Fruit fly (Drosophila melanogaster) whole organism, embryonic: ENCODE results near the gene Csk.

ENCODE experiments used
- Awh ChIP-seq: fragments of 200-800 bp; sonication (Bioruptor generic); IDR thresholded peaks from 2 replicates; pipeline ENCODE4, ENCODE4 v1.3.6; 2022; ENCODE audit warnings: missing biosample characterization, missing genetic modification characterization
- CG10321 ChIP-seq: fragments of 200-800 bp; sonication (Bioruptor generic); IDR thresholded peaks from 2 replicates; pipeline ENCODE4 v1.3.6; 2022; ENCODE audit warnings: missing biosample characterization, missing genetic modification characterization
- CG11247 ChIP-seq: fragments of 200-800 bp; sonication (Bioruptor generic); IDR thresholded peaks from 2 replicates; pipeline ENCODE4 v1.3.6; 2022; ENCODE audit warnings: missing biosample characterization, missing genetic modification characterization
- CG12391 ChIP-seq: fragments of 200-800 bp; sonication (Bioruptor generic); optimal IDR thresholded peaks from 3 replicates; lab custom pipeline; 2018; ENCODE audit warnings: missing biosample characterization, mild to moderate bottlenecking, missing genetic modification characterization, moderate library complexity
- CG14667 ChIP-seq: fragments of 200-800 bp; sonication (Bioruptor generic); IDR thresholded peaks from 2 replicates; pipeline ENCODE4 v1.3.6; 2022; ENCODE audit warnings: missing biosample characterization, missing genetic modification characterization
- CG14860 ChIP-seq: fragments of 200-800 bp; sonication (Bioruptor generic); IDR thresholded peaks from 3 replicates; pipeline ENCODE4 v1.3.6; 2022; ENCODE audit warnings: missing biosample characterization, missing genetic modification characterization; ENCODE audit not compliant: partially characterized antibody
- CG17361 ChIP-seq: fragments of 200-800 bp; sonication (Bioruptor generic); IDR thresholded peaks from 3 replicates; pipeline ENCODE4 v1.3.6; 2022; ENCODE audit warnings: missing biosample characterization, missing genetic modification characterization
- CG32532 ChIP-seq: fragments of 200-800 bp; sonication (Bioruptor generic); IDR thresholded peaks from 2 replicates; pipeline ENCODE4 v1.3.6; 2022; ENCODE audit warnings: missing biosample characterization, missing genetic modification characterization
- CG33213 ChIP-seq: fragments of 200-800 bp; sonication (Bioruptor generic); optimal IDR thresholded peaks from 3 replicates; lab custom pipeline; 2016; ENCODE audit warnings: missing biosample characterization, missing genetic modification characterization
- CG3407 ChIP-seq: fragments of 200-800 bp; sonication (Bioruptor generic); optimal IDR thresholded peaks from 2 replicates; lab custom pipeline; 2018; ENCODE audit warnings: missing biosample characterization, mild to moderate bottlenecking, missing genetic modification characterization
- CG34422 ChIP-seq: fragments of 200-800 bp; sonication (Bioruptor generic); IDR thresholded peaks from 3 replicates; pipeline ENCODE4 v1.3.6; 2022; ENCODE audit warnings: missing biosample characterization, missing genetic modification characterization
- CG3726 ChIP-seq: fragments of 200-800 bp; sonication (Bioruptor generic); IDR thresholded peaks from 3 replicates; pipeline ENCODE4, ENCODE4 v1.3.6; 2022; ENCODE audit warnings: missing biosample characterization, missing genetic modification characterization
- CG4328 ChIP-seq: fragments of 200-800 bp; sonication (Bioruptor generic); optimal IDR thresholded peaks from 3 replicates; lab custom pipeline; 2017; ENCODE audit warnings: missing biosample characterization, missing genetic modification reagents, missing genetic modification characterization
- CG4617 ChIP-seq: fragments of 200-800 bp; sonication (Bioruptor generic); optimal IDR thresholded peaks from 3 replicates; lab custom pipeline; 2016; ENCODE audit warnings: missing biosample characterization, missing genetic modification characterization, borderline replicate concordance
- CG5180 ChIP-seq: fragments of 200-800 bp; sonication (Bioruptor generic); optimal IDR thresholded peaks from 3 replicates; lab custom pipeline; 2017; ENCODE audit warnings: missing biosample characterization, missing genetic modification characterization, mild to moderate bottlenecking, moderate library complexity, missing genetic modification reagents
- CG5245 ChIP-seq: fragments of 200-800 bp; sonication (Bioruptor generic); optimal IDR thresholded peaks from 3 replicates; lab custom pipeline; 2016; ENCODE audit warnings: missing biosample characterization, missing genetic modification characterization
- CG6175 ChIP-seq: fragments of 200-800 bp; sonication (Bioruptor generic); IDR thresholded peaks from 3 replicates; pipeline ENCODE4 v1.3.6; 2022; ENCODE audit warnings: missing biosample characterization, missing genetic modification characterization
- D19A ChIP-seq: fragments of 200-800 bp; optimal IDR thresholded peaks from 3 replicates; lab custom pipeline; 2019; ENCODE audit warnings: missing biosample characterization, mild to moderate bottlenecking, missing genetic modification characterization, moderate library complexity
- ERR ChIP-seq: fragments of 200-800 bp; sonication (Bioruptor generic); optimal IDR thresholded peaks from 2 replicates; lab custom pipeline; 2016; ENCODE audit warnings: missing biosample characterization, missing genetic modification characterization
- Hand ChIP-seq: fragments of 200-800 bp; sonication (Bioruptor generic); optimal IDR thresholded peaks from 2 replicates; lab custom pipeline; 2017; ENCODE audit warnings: mild to moderate bottlenecking, missing biosample characterization, missing genetic modification reagents, missing genetic modification characterization
- Hr51 ChIP-seq, 2 experiments: fragments of 200-800 bp; sonication (Bioruptor generic); optimal IDR thresholded peaks; 2 replicates in 1 of 2; 3 replicates in 1 of 2; lab custom pipeline; 2016 to 2018; ENCODE audit warnings: missing biosample characterization in 2 of 2, missing genetic modification characterization in 2 of 2, mild to moderate bottlenecking in 1 of 2, moderate library complexity in 1 of 2
- Kr ChIP-seq: fragments of 200-800 bp; sonication (Bioruptor generic); optimal IDR thresholded peaks from 2 replicates; lab custom pipeline; 2017; ENCODE audit warnings: missing biosample characterization, mild to moderate bottlenecking, missing genetic modification characterization
- Mes4 ChIP-seq: fragments of 200-800 bp; sonication (Bioruptor generic); optimal IDR thresholded peaks from 2 replicates; lab custom pipeline; 2016; ENCODE audit warnings: missing biosample characterization, missing genetic modification characterization
- Optix ChIP-seq: fragments of 200-800 bp; sonication (Bioruptor generic); IDR thresholded peaks from 3 replicates; pipeline ENCODE4 v1.3.6; 2022; ENCODE audit warnings: missing biosample characterization, missing genetic modification characterization
- Ptx1 ChIP-seq: fragments of 200-800 bp; sonication (Bioruptor generic); IDR thresholded peaks from 2 replicates; pipeline ENCODE4 v1.3.6; 2022; ENCODE audit warnings: missing biosample characterization, missing genetic modification characterization
- Ssrp ChIP-seq: fragments of 200-800 bp; sonication (Bioruptor generic); optimal IDR thresholded peaks from 2 replicates; lab custom pipeline; 2018; ENCODE audit warnings: missing biosample characterization, mild to moderate bottlenecking, missing genetic modification characterization, moderate library complexity
- Usf ChIP-seq: fragments of 200-800 bp; sonication (Bioruptor generic); optimal IDR thresholded peaks from 2 replicates; lab custom pipeline; 2017; ENCODE audit warnings: missing genotype, missing biosample characterization, missing genetic modification characterization
- ash1 ChIP-seq: fragments of 200-800 bp; sonication (Bioruptor generic); optimal IDR thresholded peaks from 2 replicates; lab custom pipeline; 2018; ENCODE audit warnings: missing biosample characterization, mild to moderate bottlenecking, missing genetic modification characterization
- az2 ChIP-seq: fragments of 200-800 bp; sonication (Bioruptor generic); optimal IDR thresholded peaks from 3 replicates; lab custom pipeline; 2016; ENCODE audit warnings: missing biosample characterization, missing genetic modification characterization
- corto ChIP-seq: fragments of 200-800 bp; sonication (Bioruptor generic); optimal IDR thresholded peaks from 2 replicates; lab custom pipeline; 2016; ENCODE audit warnings: missing biosample characterization, mild to moderate bottlenecking, missing genetic modification characterization, moderate library complexity
- dpn ChIP-seq, 2 experiments: fragments of 200-800 bp; sonication (Bioruptor generic); optimal IDR thresholded peaks; 3 replicates each; lab custom pipeline; 2016; ENCODE audit warnings: missing biosample characterization in 2 of 2, missing genetic modification characterization in 2 of 2
- fd96Cb ChIP-seq: fragments of 200-800 bp; sonication (Bioruptor generic); optimal IDR thresholded peaks from 2 replicates; lab custom pipeline; 2018; ENCODE audit warnings: missing biosample characterization, mild to moderate bottlenecking, missing genetic modification characterization, moderate library complexity
- hb ChIP-seq: fragments of 200-800 bp; sonication (Bioruptor generic); IDR thresholded peaks from 3 replicates; pipeline ENCODE4 v1.3.6; 2022; ENCODE audit warnings: missing biosample characterization, missing genetic modification characterization; ENCODE audit not compliant: partially characterized antibody
- hbn ChIP-seq: fragments of 200-800 bp; sonication (Bioruptor generic); IDR thresholded peaks from 2 replicates; pipeline ENCODE4 v1.3.6; 2022; ENCODE audit warnings: missing biosample characterization, missing genetic modification characterization; ENCODE audit not compliant: partially characterized antibody
- insv ChIP-seq, 2 experiments: fragments of 200-800 bp; sonication (Bioruptor generic); optimal IDR thresholded peaks; 3 replicates each; lab custom pipeline; 2016 to 2018; ENCODE audit warnings: missing biosample characterization in 2 of 2, missing genetic modification characterization in 2 of 2
- org-1 ChIP-seq: fragments of 200-800 bp; sonication (Bioruptor generic); optimal IDR thresholded peaks from 2 replicates; lab custom pipeline; 2017; ENCODE audit warnings: missing biosample characterization, missing genetic modification characterization
- peb ChIP-seq: fragments of 200-800 bp; sonication (Bioruptor generic); IDR thresholded peaks from 2 replicates; pipeline ENCODE4 v1.3.6; 2022; ENCODE audit warnings: missing biosample characterization, missing genetic modification characterization
- pho ChIP-seq: fragments of 200-800 bp; sonication (Bioruptor generic); optimal IDR thresholded peaks from 2 replicates; lab custom pipeline; 2016; ENCODE audit warnings: missing biosample characterization, missing genetic modification characterization
- sim ChIP-seq: fragments of 200-800 bp; sonication (Bioruptor generic); IDR thresholded peaks from 2 replicates; pipeline ENCODE4 v1.3.6; 2022; ENCODE audit warnings: missing biosample characterization, missing genetic modification characterization
- so ChIP-seq: fragments of 200-800 bp; sonication (Bioruptor generic); IDR thresholded peaks from 3 replicates; pipeline ENCODE4 v1.3.6; 2022; ENCODE audit warnings: missing biosample characterization, missing genetic modification characterization
- stwl ChIP-seq: fragments of 200-800 bp; sonication (Bioruptor generic); optimal IDR thresholded peaks from 3 replicates; lab custom pipeline; 2018; ENCODE audit warnings: missing biosample characterization, mild to moderate bottlenecking, missing genetic modification characterization, moderate library complexity

Csk gene

dm6 chr3R:11656614-11657216 is 6.2 kb upstream of the Csk start (continued):
- peak; percentile 94 for TF ChIP-seq CG3407 (GFP tag; lab: Kevin White, UChicago)
- TF ChIP-seq CG33213 (GFP tag; lab: Kevin White, UChicago) = peak; percentile 96
- peak; percentile 82 for TF ChIP-seq CG5180 (GFP tag; lab: Kevin White, UChicago)
- TF ChIP-seq fd96Cb = peak; percentile 95
- peak; percentile 98 for TF ChIP-seq CG32532 (GFP tag; lab: Robert Waterston, UW)
- TF ChIP-seq ash1 = peak; percentile 84
- peak; percentile 93 for TF ChIP-seq CG5245 (GFP tag; lab: Kevin White, UChicago)
- TF ChIP-seq stwl (tag; lab: Kevin White, UChicago) = peak; percentile 37
- peak; percentile 95 for TF ChIP-seq CG17361 (GFP tag; lab: Robert Waterston, UW)
- peak; percentile 96 for TF ChIP-seq pho (GFP tag; lab: Kevin White, UChicago)
- peak; percentile 87 for TF ChIP-seq Mes4 (GFP tag; lab: Kevin White, UChicago)
- TF ChIP-seq peb (GFP tag; lab: Robert Waterston, UW) = peak; percentile 88
- peak; percentile 37 to 51 for TF ChIP-seq insv (GFP tag; optimal IDR thresholded peaks at IDR 0.05; lab: Kevin White, UChicago)
- TF ChIP-seq Ptx1 (GFP tag; lab: Robert Waterston, UW) = peak; percentile 97
- peak; percentile 96 for TF ChIP-seq CG11247 (GFP tag; lab: Robert Waterston, UW)
- peak; percentile 96 for TF ChIP-seq Optix (GFP tag; lab: Robert Waterston, UW)
- peak; percentile 92 for TF ChIP-seq D19A (tag; lab: Kevin White, UChicago)
- TF ChIP-seq org-1 = peak; percentile 92
- TF ChIP-seq Kr (GFP tag; lab: Kevin White, UChicago) = no peak
- peak; percentile 96 for TF ChIP-seq CG6175 (GFP tag; lab: Robert Waterston, UW)
- TF ChIP-seq corto (GFP tag; lab: Kevin White, UChicago) = peak; percentile 97
- peak; percentile 91 for TF ChIP-seq ERR
- peak; percentile 96 for TF ChIP-seq az2
- TF ChIP-seq CG4617 (GFP tag; lab: Kevin White, UChicago) = peak; percentile 87
- TF ChIP-seq Hand (GFP tag; lab: Kevin White, UChicago) = peak; percentile 92
- peak; percentile 84 for TF ChIP-seq Usf (GFP tag; lab: Kevin White, UChicago)
- TF ChIP-seq hbn (GFP tag; lab: Robert Waterston, UW) = no peak; the same call in 1 of the 2 replicates
- peak; percentile 98 for TF ChIP-seq CG12391 (tag; lab: Kevin White, UChicago)
- no peak for TF ChIP-seq CG14860
- peak; percentile 95 for TF ChIP-seq CG3726
- peak; percentile 93 for TF ChIP-seq CG14667
- TF ChIP-seq CG34422 (GFP tag; lab: Robert Waterston, UW) = peak; percentile 97
- TF ChIP-seq hb (GFP tag; lab: Robert Waterston, UW) = no peak
- TF ChIP-seq Hr51 (GFP tag; optimal IDR thresholded peaks at IDR 0.05; lab: Kevin White, UChicago) = peak; percentile 94 to 96
- peak; percentile 96 to 97 for TF ChIP-seq dpn (GFP tag; optimal IDR thresholded peaks at IDR 0.05; lab: Kevin White, UChicago)
- peak; percentile 97 for TF ChIP-seq so (GFP tag; lab: Robert Waterston, UW)
- peak; percentile 76 for TF ChIP-seq CG4328 (GFP tag; lab: Kevin White, UChicago)
- TF ChIP-seq Awh (GFP tag; lab: Robert Waterston, UW) = peak; percentile 97
- peak; percentile 90 for TF ChIP-seq sim (GFP tag; lab: Robert Waterston, UW)
- TF ChIP-seq CG10321 (GFP tag; lab: Robert Waterston, UW) = peak; percentile 82
- TF ChIP-seq Ssrp (tag; lab: Kevin White, UChicago) = peak; percentile 94
